Worm (Caenorhabditis elegans) whole organism, mixed stage, embryonic: ENCODE measurements around the gene elof-1.

ENCODE experiments used
- elt-1 ChIP-seq: sonication (generic microtip); optimal IDR thresholded peaks from 2 replicates; lab custom pipeline; 2017; ENCODE audit warnings: missing genetic modification characterization, mild to moderate bottlenecking, missing compliant biosample characterization, antibody characterized with exemption, moderate library complexity, borderline replicate concordance; ENCODE audit not compliant: insufficient read depth
- elt-3 ChIP-seq: fragments of 150-350 bp; optimal IDR thresholded peaks from 2 replicates; lab custom pipeline; 2014; ENCODE audit warnings: missing biosample characterization, missing genetic modification characterization
- hlh-1 ChIP-seq: fragments of 150-350 bp; optimal IDR thresholded peaks from 2 replicates; lab custom pipeline; 2014; ENCODE audit warnings: missing biosample characterization, missing genetic modification reagents, missing genetic modification characterization
- lsy-2 ChIP-seq: fragments of 150-350 bp; optimal IDR thresholded peaks from 2 replicates; lab custom pipeline; 2014; ENCODE audit warnings: missing biosample characterization, missing genetic modification characterization
- nhr-12 ChIP-seq: fragments of 150-350 bp; optimal IDR thresholded peaks from 2 replicates; lab custom pipeline; 2014; ENCODE audit warnings: missing biosample characterization, missing genetic modification characterization
- nhr-2 ChIP-seq: fragments of 150-350 bp; optimal IDR thresholded peaks from 2 replicates; lab custom pipeline; 2014; ENCODE audit warnings: missing biosample characterization, missing genetic modification characterization
- nhr-28 ChIP-seq: fragments of 150-350 bp; optimal IDR thresholded peaks from 2 replicates; lab custom pipeline; 2014; ENCODE audit warnings: missing biosample characterization, missing genetic modification characterization
- pha-4 ChIP-seq: fragments of 150-350 bp; optimal IDR thresholded peaks from 2 replicates; lab custom pipeline; 2018; ENCODE audit warnings: missing biosample characterization, missing genetic modification reagents, missing genetic modification characterization
- unc-39 ChIP-seq: fragments of 150-350 bp; optimal IDR thresholded peaks from 2 replicates; lab custom pipeline; 2014; ENCODE audit warnings: missing biosample characterization, missing genetic modification characterization
- unc-62 ChIP-seq: fragments of 150-350 bp; optimal IDR thresholded peaks from 2 replicates; lab custom pipeline; 2014; ENCODE audit warnings: missing biosample characterization, missing genetic modification reagents, missing genetic modification characterization
- ztf-11 ChIP-seq: fragments of 150-350 bp; optimal IDR thresholded peaks from 2 replicates; lab custom pipeline; 2014; ENCODE audit warnings: missing biosample characterization, missing genetic modification characterization

- TF ChIP-seq nhr-12 (no peak), unc-62 (GFP tag; lab: Kevin White, UChicago) (no peak), nhr-28 (tag; lab: Kevin White, UChicago) (no peak), lsy-2 (tag; lab: Kevin White, UChicago) (no peak), elt-1 (no peak), ztf-11 (tag; lab: Kevin White, UChicago) (no peak), pha-4 (tag; lab: Kevin White, UChicago) (no peak), elt-3 (no peak), nhr-2 (no peak), hlh-1 (tag; lab: Kevin White, UChicago) (no peak), unc-39 (tag; lab: Kevin White, UChicago) (no peak)
Observed at ce11 chrII:14361719-14362118, 12.2 kb downstream of the elof-1 start, which contains the start of gene tebp-1.
